Worm (Caenorhabditis elegans): ENCODE measurements around the gene slc-25A21.
A peak's percentile ranks its signal among the peaks of the same experiment; 100 is the strongest.
"Not testable (repeated sequence)": the region's sequence is repeated elsewhere in the genome, so short reads cannot be mapped to it uniquely, and the experiment has no call there.

Gene slc-25A21

ce11 chrX:16212306-16212705 is 22.6 kb downstream of the slc-25A21 start, which contains the start of gene F23A7.4:
Gene F23A7.4, plus strand, starts transcription at chrX:16212606.
- TF ChIP-seq nhr-6, C34F6.9, elt-3 (tag; optimal IDR thresholded peaks at IDR 0.05): not testable (repeated sequence)

ce11 chrX:16213073-16213472 is 23.4 kb downstream of the slc-25A21 start, which contains the start of gene F23A7.8:
Gene F23A7.8, plus strand, starts transcription at chrX:16213373.
- TF ChIP-seq sem-4 (tag; optimal IDR thresholded peaks at IDR 0.05); sma-3 (GFP tag; optimal IDR thresholded peaks at IDR 0.05); nhr-129 (tag; optimal IDR thresholded peaks at IDR 0.05): not testable (repeated sequence)

ce11 chrX:16217108-16217507 is 27.5 kb downstream of the slc-25A21 start, which contains the start of gene F23A7.1:
Gene F23A7.1, plus strand, starts transcription at chrX:16217408.
- TF ChIP-seq nhr-25 (tag; optimal IDR thresholded peaks at IDR 0.05) = no peak
- no peak for TF ChIP-seq sma-9 (GFP tag; optimal IDR thresholded peaks at IDR 0.05)
- no peak for TF ChIP-seq sma-9 (tag; optimal IDR thresholded peaks at IDR 0.05)
- TF ChIP-seq sem-4 (tag; optimal IDR thresholded peaks at IDR 0.05) = no peak

ce11 chrX:16217749-16218148 is 28.1 kb downstream of the slc-25A21 start:
- TF ChIP-seq unc-62 (GFP tag; optimal IDR thresholded peaks at IDR 0.05) (no peak), mbf-1 (tag; optimal IDR thresholded peaks at IDR 0.05) (no peak), ztf-11 (tag; optimal IDR thresholded peaks at IDR 0.05) (no peak), F13H6.1 (tag; optimal IDR thresholded peaks at IDR 0.05) (no peak), snpc-4 (tag; optimal IDR thresholded peaks at IDR 0.05) (no peak), C34F6.9 (tag; optimal IDR thresholded peaks at IDR 0.05) (no peak), nhr-6 (tag; optimal IDR thresholded peaks at IDR 0.05) (no peak), elt-1 (tag; optimal IDR thresholded peaks at IDR 0.05) (no peak), aly-2 (tag; optimal IDR thresholded peaks at IDR 0.05) (no peak), mab-5 (tag; optimal IDR thresholded peaks at IDR 0.05) (no peak), skn-1 (tag; optimal IDR thresholded peaks at IDR 0.05) (no peak), ZK546.5 (tag; optimal IDR thresholded peaks at IDR 0.05) (no peak), lin-39 (tag; optimal IDR thresholded peaks at IDR 0.05) (no peak), sem-4 (tag; optimal IDR thresholded peaks at IDR 0.05) (no peak), ceh-16 (tag; optimal IDR thresholded peaks at IDR 0.05) (no peak), crh-2 (tag; optimal IDR thresholded peaks at IDR 0.05) (no peak)

- TF ChIP-seq C34F6.9 (tag; optimal IDR thresholded peaks at IDR 0.05) = peak; percentile 48
- no peak for TF ChIP-seq lin-13 (GFP tag; optimal IDR thresholded peaks at IDR 0.05)
- peak; percentile 65 for TF ChIP-seq sma-9 (GFP tag; optimal IDR thresholded peaks at IDR 0.05)
- no peak for TF ChIP-seq sma-9 (tag; optimal IDR thresholded peaks at IDR 0.05)
- TF ChIP-seq mdl-1 (tag; optimal IDR thresholded peaks at IDR 0.05) = peak in 1 of 2 experiments; percentile 48
- peak; percentile 61 for TF ChIP-seq crh-2 (tag; optimal IDR thresholded peaks at IDR 0.05)
- TF ChIP-seq fos-1 (tag; optimal IDR thresholded peaks at IDR 0.05) = peak; percentile 27
- TF ChIP-seq Y55F3AM.14 (GFP tag; optimal IDR thresholded peaks at IDR 0.05) = no peak
- peak; percentile 5 for TF ChIP-seq unc-55 (GFP tag; optimal IDR thresholded peaks at IDR 0.05)
- TF ChIP-seq lin-11 (tag; optimal IDR thresholded peaks at IDR 0.05) = peak; percentile 19
- TF ChIP-seq nhr-25 (tag; optimal IDR thresholded peaks at IDR 0.05) = no peak
- TF ChIP-seq nhr-129 (tag; optimal IDR thresholded peaks at IDR 0.05) = peak; percentile 41
These were observed 28.6 kb downstream of the slc-25A21 start for ce11 chrX:16218306-16218705.

- TF ChIP-seq ZK546.5, lin-39, skn-1 (tag; optimal IDR thresholded peaks at IDR 0.05): not testable (repeated sequence)
These were observed 30.1 kb downstream of the slc-25A21 start, which contains the start of gene F23A7.3 for ce11 chrX:16219710-16220109. Gene F23A7.3, plus strand, starts transcription at chrX:16220010.

ce11 chrX:16228622-16229021 is 39.0 kb downstream of the slc-25A21 start, which contains the start of gene F23A7.5:
Gene F23A7.5, plus strand, starts transcription at chrX:16228922.
- TF ChIP-seq egl-27 (tag; optimal IDR thresholded peaks at IDR 0.05) = no peak
- no peak for TF ChIP-seq ama-1 (optimal IDR thresholded peaks at IDR 0.05)
- no peak for TF ChIP-seq mdl-1 (tag; optimal IDR thresholded peaks at IDR 0.05)
- no peak for TF ChIP-seq ztf-11 (tag; optimal IDR thresholded peaks at IDR 0.05)
- no peak for TF ChIP-seq aly-2 (tag; optimal IDR thresholded peaks at IDR 0.05)
